Worm (Caenorhabditis elegans) whole organism, L4 larva: ENCODE results near the gene spp-2.
A peak's percentile ranks its signal among the peaks of the same experiment; 100 is the strongest.

Experiments used
- F10B5.3 ChIP-seq: sonication (generic microtip); optimal IDR thresholded peaks from 2 replicates; lab custom pipeline; 2016; ENCODE audit warnings: mild to moderate bottlenecking, missing genetic modification characterization, missing compliant biosample characterization
- F26F4.8 ChIP-seq: fragments of 200-800 bp; sonication (Bioruptor generic); conservative IDR thresholded peaks from 2 replicates; pipeline ENCODE4 v1.3.6; 2022; ENCODE audit warnings: missing genetic modification characterization, missing compliant biosample characterization
- F37D6.2 ChIP-seq: sonication (generic microtip); optimal IDR thresholded peaks from 2 replicates; lab custom pipeline; 2016; ENCODE audit warnings: mild to moderate bottlenecking, missing genetic modification characterization, missing compliant biosample characterization
- F49E8.2 ChIP-seq: sonication (generic microtip); optimal IDR thresholded peaks from 2 replicates; lab custom pipeline; 2016; ENCODE audit warnings: missing compliant biosample characterization, mild to moderate bottlenecking, missing genetic modification characterization, borderline replicate concordance
- T26A8.4 ChIP-seq: fragments of 200-800 bp; sonication (Bioruptor generic); IDR thresholded peaks from 2 replicates; pipeline ENCODE4 v1.3.6; 2022; ENCODE audit warnings: missing genetic modification characterization, missing compliant biosample characterization
- Y105C5A.15 ChIP-seq: fragments of 200-800 bp; sonication (Bioruptor generic); IDR thresholded peaks from 2 replicates; pipeline ENCODE4 v1.3.6; 2022; ENCODE audit warnings: missing genetic modification characterization, missing compliant biosample characterization
- Y48G9A.11 ChIP-seq: fragments of 200-800 bp; sonication (Bioruptor generic); IDR thresholded peaks from 2 replicates; pipeline ENCODE4 v1.3.6; 2022; ENCODE audit warnings: missing genetic modification reagents, missing genetic modification characterization, missing compliant biosample characterization
- Y5F2A.4 ChIP-seq: fragments of 200-800 bp; sonication (Bioruptor generic); optimal IDR thresholded peaks from 2 replicates; lab custom pipeline; 2018; ENCODE audit warnings: mild to moderate bottlenecking, missing genetic modification characterization, missing compliant biosample characterization
- ZK546.5 ChIP-seq, 2 experiments: sonication (generic microtip); optimal IDR thresholded peaks; 2 replicates each; lab custom pipeline; 2017; ENCODE audit warnings: missing biosample characterization in 2 of 2, missing genetic modification characterization in 2 of 2
- aha-1 ChIP-seq: fragments of 150-350 bp; peaks from one replicate; lab custom pipeline; 2014; ENCODE audit warnings: missing biosample characterization, missing genetic modification characterization
- attf-4 ChIP-seq: sonication (generic microtip); optimal IDR thresholded peaks from 3 replicates; lab custom pipeline; 2017; ENCODE audit warnings: missing biosample characterization, missing genetic modification characterization
- ceh-32 ChIP-seq: sonication (generic microtip); optimal IDR thresholded peaks from 2 replicates; lab custom pipeline; 2016; ENCODE audit warnings: mild to moderate bottlenecking, missing genetic modification characterization, missing compliant biosample characterization; ENCODE audit not compliant: poor library complexity
- daf-16 ChIP-seq, 3 experiments: sonication (generic microtip); optimal IDR thresholded peaks; 2 replicates each; lab custom pipeline; 2016 to 2017; ENCODE audit warnings: missing genetic modification characterization in 3 of 3, missing genetic modification reagents in 3 of 3, mild to moderate bottlenecking in 2 of 3, missing compliant biosample characterization in 2 of 3, missing biosample characterization in 1 of 3, moderate library complexity in 1 of 3
- dmd-6 ChIP-seq: fragments of 200-800 bp; sonication (Bioruptor generic); IDR thresholded peaks from 2 replicates; pipeline ENCODE4 v1.3.6; 2022; ENCODE audit warnings: missing genetic modification reagents, missing genetic modification characterization, missing compliant biosample characterization
- dmd-8 ChIP-seq: fragments of 200-800 bp; sonication (Bioruptor generic); IDR thresholded peaks from 2 replicates; pipeline ENCODE4 v1.3.6; 2022; ENCODE audit warnings: missing genetic modification characterization, missing compliant biosample characterization
- dmd-9 ChIP-seq: fragments of 200-800 bp; sonication (Bioruptor generic); IDR thresholded peaks from 2 replicates; pipeline ENCODE4 v1.3.6; 2022; ENCODE audit warnings: missing genetic modification reagents, missing genetic modification characterization, missing compliant biosample characterization
- dve-1 ChIP-seq: sonication (generic microtip); optimal IDR thresholded peaks from 2 replicates; lab custom pipeline; 2017; ENCODE audit warnings: antibody characterized with exemption, mild to moderate bottlenecking, missing genetic modification characterization, missing compliant biosample characterization; ENCODE audit not compliant: insufficient read depth
- egl-43 ChIP-seq: fragments of 200-800 bp; sonication (Bioruptor generic); IDR thresholded peaks from 2 replicates; pipeline ENCODE4 v1.3.6; 2022; ENCODE audit warnings: missing genetic modification reagents, missing genetic modification characterization, missing compliant biosample characterization
- gei-8 ChIP-seq: fragments of 200-800 bp; sonication (Bioruptor generic); optimal IDR thresholded peaks from 2 replicates; lab custom pipeline; 2018; ENCODE audit warnings: mild to moderate bottlenecking, missing genetic modification characterization, missing compliant biosample characterization
- hif-1 ChIP-seq, 2 experiments: sonication (generic microtip); optimal IDR thresholded peaks; 2 replicates each; lab custom pipeline; 2016 to 2017; ENCODE audit warnings: missing compliant biosample characterization in 2 of 2, missing genetic modification characterization in 2 of 2, missing genetic modification reagents in 2 of 2, missing genotype in 2 of 2, mild to moderate bottlenecking in 1 of 2
- hlh-11 ChIP-seq: fragments of 200-800 bp; sonication (Bioruptor generic); optimal IDR thresholded peaks from 2 replicates; lab custom pipeline; 2018; ENCODE audit warnings: mild to moderate bottlenecking, missing genetic modification characterization, missing compliant biosample characterization
- hmg-1.1 ChIP-seq: fragments of 200-800 bp; sonication (Bioruptor generic); IDR thresholded peaks from 2 replicates; pipeline ENCODE4 v1.3.6; 2022; ENCODE audit warnings: missing genetic modification reagents, missing genetic modification characterization, missing compliant biosample characterization
- lsy-2 ChIP-seq, 2 experiments: fragments of 150-350 bp in 1 of 2; sonication (generic microtip) in 1 of 2; optimal IDR thresholded peaks; 2 replicates each; lab custom pipeline; 2014 to 2017; ENCODE audit warnings: missing biosample characterization in 2 of 2, missing genetic modification characterization in 2 of 2
- madf-5 ChIP-seq, 2 experiments: fragments of 200-800 bp; sonication (Bioruptor generic); IDR thresholded peaks; 2 replicates each; pipeline ENCODE4 v1.3.6; 2022; ENCODE audit warnings: missing compliant biosample characterization in 2 of 2, missing genetic modification characterization in 2 of 2
- madf-9 ChIP-seq: fragments of 200-800 bp; sonication (Bioruptor generic); conservative IDR thresholded peaks from 2 replicates; pipeline ENCODE4 v1.3.6; 2022; ENCODE audit warnings: missing genetic modification reagents, missing genetic modification characterization, missing compliant biosample characterization
- mdl-1 ChIP-seq, 2 experiments: fragments of 150-350 bp in 1 of 2; sonication (generic microtip) in 1 of 2; optimal IDR thresholded peaks; 2 replicates each; lab custom pipeline; 2014 to 2017; ENCODE audit warnings: missing biosample characterization in 2 of 2, missing genetic modification characterization in 2 of 2
- mep-1 ChIP-seq: fragments of 150-350 bp; sonication (generic microtip); optimal IDR thresholded peaks from 3 replicates; lab custom pipeline; 2014; ENCODE audit warnings: missing biosample characterization, missing genetic modification characterization
- mxl-2 ChIP-seq: fragments of 200-800 bp; sonication (Bioruptor generic); conservative IDR thresholded peaks from 2 replicates; pipeline ENCODE4 v1.3.6; 2022; ENCODE audit warnings: missing genetic modification reagents, missing genetic modification characterization, missing compliant biosample characterization
- nhr-102 ChIP-seq: sonication (generic microtip); optimal IDR thresholded peaks from 2 replicates; lab custom pipeline; 2016; ENCODE audit warnings: mild to moderate bottlenecking, missing genetic modification characterization, moderate library complexity, missing compliant biosample characterization
- nhr-25 ChIP-seq: sonication (generic microtip); optimal IDR thresholded peaks from 2 replicates; lab custom pipeline; 2017; ENCODE audit warnings: missing genetic modification characterization, mild to moderate bottlenecking, missing compliant biosample characterization, antibody characterized with exemption, moderate library complexity, borderline replicate concordance; ENCODE audit not compliant: insufficient read depth
- nhr-28 ChIP-seq: fragments of 150-350 bp; optimal IDR thresholded peaks from 2 replicates; lab custom pipeline; 2014; ENCODE audit warnings: missing biosample characterization, missing genetic modification characterization
- nhr-41 ChIP-seq: fragments of 200-800 bp; sonication (Bioruptor generic); IDR thresholded peaks from 2 replicates; pipeline ENCODE4 v1.3.6; 2022; ENCODE audit warnings: missing genetic modification reagents, missing genetic modification characterization, missing compliant biosample characterization
- nhr-42 ChIP-seq: fragments of 200-800 bp; sonication (Bioruptor generic); IDR thresholded peaks from 2 replicates; pipeline ENCODE4 v1.3.6; 2022; ENCODE audit warnings: missing genetic modification characterization, missing compliant biosample characterization
- nhr-48 ChIP-seq: sonication (generic microtip); optimal IDR thresholded peaks from 2 replicates; lab custom pipeline; 2016; ENCODE audit warnings: mild to moderate bottlenecking, missing genetic modification characterization, missing compliant biosample characterization
- nhr-6 ChIP-seq: fragments of 150-350 bp; optimal IDR thresholded peaks from 2 replicates; lab custom pipeline; 2014; ENCODE audit warnings: missing biosample characterization, missing genetic modification characterization
- nhr-76 ChIP-seq: fragments of 150-350 bp; optimal IDR thresholded peaks from 2 replicates; lab custom pipeline; 2014; ENCODE audit warnings: missing biosample characterization, missing genetic modification characterization
- nhr-77 ChIP-seq: fragments of 150-350 bp; optimal IDR thresholded peaks from 2 replicates; lab custom pipeline; 2014; ENCODE audit warnings: missing biosample characterization, missing genetic modification characterization
- pha-4 ChIP-seq, 2 experiments: fragments of 150-350 bp in 1 of 2; fragments of 200-800 bp in 1 of 2; sonication (Bioruptor generic) in 1 of 2; IDR thresholded peaks in 1 of 2; optimal IDR thresholded peaks in 1 of 2; 2 replicates each; pipeline versions ENCODE4 v1.3.6 to Lab custom; 2014 to 2022; ENCODE audit warnings: missing genetic modification characterization in 2 of 2, missing genetic modification reagents in 2 of 2, missing biosample characterization in 1 of 2, missing compliant biosample characterization in 1 of 2
- pqm-1 ChIP-seq: sonication (generic microtip); optimal IDR thresholded peaks from 2 replicates; lab custom pipeline; 2017; ENCODE audit warnings: missing biosample characterization, missing genetic modification characterization
- set-16 ChIP-seq: fragments of 200-800 bp; sonication (Bioruptor generic); IDR thresholded peaks from 2 replicates; pipeline ENCODE4 v1.3.6; 2022; ENCODE audit warnings: missing genetic modification reagents, missing genetic modification characterization, missing compliant biosample characterization
- spr-1 ChIP-seq: sonication (generic microtip); optimal IDR thresholded peaks from 2 replicates; lab custom pipeline; 2016; ENCODE audit warnings: mild to moderate bottlenecking, missing genetic modification characterization, missing compliant biosample characterization
- tag-97 ChIP-seq: fragments of 200-800 bp; sonication (Bioruptor generic); IDR thresholded peaks from 2 replicates; pipeline ENCODE4 v1.3.6; 2022; ENCODE audit warnings: missing genetic modification characterization, missing compliant biosample characterization
- unc-130 ChIP-seq: sonication (generic microtip); optimal IDR thresholded peaks from 2 replicates; lab custom pipeline; 2016; ENCODE audit warnings: missing genetic modification reagents, missing genetic modification characterization, missing compliant biosample characterization
- unc-62 ChIP-seq, 3 experiments: fragments of 150-350 bp in 1 of 3; sonication (generic microtip); optimal IDR thresholded peaks in 2 of 3; peaks in 1 of 3; 1 replicate in 1 of 3; 2 replicates in 2 of 3; lab custom pipeline; 2014 to 2017; ENCODE audit warnings: missing biosample characterization in 3 of 3, missing genetic modification characterization in 3 of 3, missing genetic modification reagents in 3 of 3, missing genotype in 1 of 3
- vab-7 ChIP-seq: fragments of 200-800 bp; sonication (Bioruptor generic); IDR thresholded peaks from 2 replicates; pipeline ENCODE4 v1.3.6; 2022; ENCODE audit warnings: missing genetic modification reagents, missing genetic modification characterization, missing compliant biosample characterization
- zfp-2 ChIP-seq: sonication (generic microtip); optimal IDR thresholded peaks from 2 replicates; lab custom pipeline; 2016; ENCODE audit warnings: mild to moderate bottlenecking, missing genetic modification characterization, missing compliant biosample characterization
- zip-2 ChIP-seq: fragments of 150-350 bp; optimal IDR thresholded peaks from 2 replicates; lab custom pipeline; 2014; ENCODE audit warnings: missing biosample characterization, missing genetic modification characterization

Gene spp-2

ce11 chrX:7306434-7306833 is 10.2 kb downstream of the spp-2 start (continued):
- no peak for TF ChIP-seq T26A8.4 (GFP tag; lab: Robert Waterston, UW)
- TF ChIP-seq Y105C5A.15 (GFP tag; lab: Robert Waterston, UW): no peak
- TF ChIP-seq dmd-8: no peak
- TF ChIP-seq mxl-2: no peak
- TF ChIP-seq nhr-41: no peak
- no peak for TF ChIP-seq set-16
- peak in 1 of 2 experiments; percentile 20 for TF ChIP-seq hif-1 (tag; optimal IDR thresholded peaks at IDR 0.05; lab: Kevin White, UChicago)
- TF ChIP-seq gei-8: no peak
- no peak for TF ChIP-seq zfp-2 (tag; lab: Kevin White, UChicago)
- TF ChIP-seq pha-4 (GFP tag; IDR thresholded peaks at IDR 0.05; lab: Robert Waterston, UW): no peak
- TF ChIP-seq pha-4 (tag; optimal IDR thresholded peaks at IDR 0.05; lab: Kevin White, UChicago): peak; percentile 17
- TF ChIP-seq Y48G9A.11: no peak
- TF ChIP-seq nhr-25: peak; percentile 60
- TF ChIP-seq mdl-1 (tag; optimal IDR thresholded peaks at IDR 0.05; lab: Kevin White, UChicago): peak; percentile 31 to 60
- TF ChIP-seq dmd-9 (GFP tag; lab: Robert Waterston, UW): no peak
- peak; percentile 81 for TF ChIP-seq hlh-11
- peak; percentile 93 for TF ChIP-seq nhr-28
- TF ChIP-seq ZK546.5 (tag; optimal IDR thresholded peaks at IDR 0.05; lab: Kevin White, UChicago): no peak
- TF ChIP-seq dve-1 (tag; lab: Kevin White, UChicago): peak; percentile 80
- TF ChIP-seq F26F4.8: no peak
- TF ChIP-seq unc-62 (GFP tag; optimal IDR thresholded peaks at IDR 0.05 in 1 of 2; lab: Kevin White, UChicago): peak in 1 of 2 experiments; percentile 82
- no peak for TF ChIP-seq unc-62 (tag; optimal IDR thresholded peaks at IDR 0.05; lab: Kevin White, UChicago)
- no peak for TF ChIP-seq tag-97 (GFP tag; lab: Robert Waterston, UW)
- peak; percentile 66 for TF ChIP-seq hmg-1.1 (GFP tag; lab: Robert Waterston, UW)
- TF ChIP-seq ceh-32 (tag; lab: Kevin White, UChicago): no peak

- no peak for TF ChIP-seq spr-1 (tag; lab: Kevin White, UChicago)
- peak; percentile 30 for TF ChIP-seq mep-1 (tag; lab: Kevin White, UChicago)
- TF ChIP-seq attf-4 (tag; lab: Kevin White, UChicago): no peak
- no peak for TF ChIP-seq F26F4.8
- TF ChIP-seq hlh-11: peak; percentile 81
- TF ChIP-seq unc-62 (GFP tag; optimal IDR thresholded peaks at IDR 0.05 in 1 of 2; lab: Kevin White, UChicago): no peak
- TF ChIP-seq unc-62 (tag; optimal IDR thresholded peaks at IDR 0.05; lab: Kevin White, UChicago): no peak
- TF ChIP-seq Y5F2A.4 (GFP tag; lab: Kevin White, UChicago): no peak
- no peak for TF ChIP-seq nhr-6 (tag; lab: Kevin White, UChicago)
- TF ChIP-seq daf-16 (GFP tag; optimal IDR thresholded peaks at IDR 0.05; lab: Kevin White, UChicago): no peak
- peak; percentile 86 for TF ChIP-seq daf-16 (tag; optimal IDR thresholded peaks at IDR 0.05; lab: Kevin White, UChicago)
- no peak for TF ChIP-seq unc-130
- peak in 1 of 2 experiments; percentile 59 for TF ChIP-seq mdl-1 (tag; optimal IDR thresholded peaks at IDR 0.05; lab: Kevin White, UChicago)
- TF ChIP-seq egl-43 (GFP tag; lab: Robert Waterston, UW): no peak
- no peak for TF ChIP-seq F37D6.2 (tag; lab: Kevin White, UChicago)
- TF ChIP-seq dmd-6 (GFP tag; lab: Robert Waterston, UW): peak; percentile 61
- TF ChIP-seq madf-9 (GFP tag; lab: Robert Waterston, UW): no peak
- peak; percentile 81 for TF ChIP-seq pqm-1 (tag; lab: Kevin White, UChicago)
- TF ChIP-seq nhr-48: peak; percentile 84
- TF ChIP-seq nhr-77 (tag; lab: Kevin White, UChicago): peak; percentile 20
- TF ChIP-seq nhr-102 (tag; lab: Kevin White, UChicago): peak; percentile 52
- TF ChIP-seq zip-2: no peak
- no peak for TF ChIP-seq nhr-42
- no peak for TF ChIP-seq dmd-9 (GFP tag; lab: Robert Waterston, UW)
- TF ChIP-seq aha-1 (tag; lab: Kevin White, UChicago): peak; percentile 62
- no peak for TF ChIP-seq zfp-2 (tag; lab: Kevin White, UChicago)
- TF ChIP-seq F49E8.2 (tag; lab: Kevin White, UChicago): no peak
- no peak for TF ChIP-seq vab-7 (GFP tag; lab: Robert Waterston, UW)
- no peak for TF ChIP-seq F10B5.3
- no peak for TF ChIP-seq nhr-76 (tag; lab: Kevin White, UChicago)
- TF ChIP-seq madf-5 (GFP tag; IDR thresholded peaks at IDR 0.05; lab: Robert Waterston, UW): no peak
- TF ChIP-seq lsy-2 (tag; optimal IDR thresholded peaks at IDR 0.05; lab: Kevin White, UChicago): no peak
These were observed 11.0 kb downstream of the spp-2 start, which contains the start of gene sur-5 for ce11 chrX:7305520-7306186. Gene sur-5 (minus strand): TSS chrX:7305570.
